Fruit fly (Drosophila melanogaster) whole organism, larva: ENCODE results near the gene CG32305.

Source experiments
- noc ChIP-seq: fragments of 200-800 bp; sonication (Bioruptor generic); optimal IDR thresholded peaks from 3 replicates; lab custom pipeline; 2019; ENCODE audit warnings: missing biosample characterization, mild to moderate bottlenecking, missing genetic modification characterization, moderate library complexity

CG32305 gene

dm6 chr3L:2248335-2248734 lies at the start of gene CG32305:
Gene CG32305 (plus strand): TSS chr3L:2248635.
- no peak for TF ChIP-seq noc (tag; lab: Kevin White, UChicago)

- TF ChIP-seq noc (tag; lab: Kevin White, UChicago), result no peak
Measured at dm6 chr3L:2212403-2212802, 36.0 kb upstream of the CG32305 start, which contains the start of gene CG15878. Gene CG15878 (minus strand): TSS chr3L:2212503.

DNA sequence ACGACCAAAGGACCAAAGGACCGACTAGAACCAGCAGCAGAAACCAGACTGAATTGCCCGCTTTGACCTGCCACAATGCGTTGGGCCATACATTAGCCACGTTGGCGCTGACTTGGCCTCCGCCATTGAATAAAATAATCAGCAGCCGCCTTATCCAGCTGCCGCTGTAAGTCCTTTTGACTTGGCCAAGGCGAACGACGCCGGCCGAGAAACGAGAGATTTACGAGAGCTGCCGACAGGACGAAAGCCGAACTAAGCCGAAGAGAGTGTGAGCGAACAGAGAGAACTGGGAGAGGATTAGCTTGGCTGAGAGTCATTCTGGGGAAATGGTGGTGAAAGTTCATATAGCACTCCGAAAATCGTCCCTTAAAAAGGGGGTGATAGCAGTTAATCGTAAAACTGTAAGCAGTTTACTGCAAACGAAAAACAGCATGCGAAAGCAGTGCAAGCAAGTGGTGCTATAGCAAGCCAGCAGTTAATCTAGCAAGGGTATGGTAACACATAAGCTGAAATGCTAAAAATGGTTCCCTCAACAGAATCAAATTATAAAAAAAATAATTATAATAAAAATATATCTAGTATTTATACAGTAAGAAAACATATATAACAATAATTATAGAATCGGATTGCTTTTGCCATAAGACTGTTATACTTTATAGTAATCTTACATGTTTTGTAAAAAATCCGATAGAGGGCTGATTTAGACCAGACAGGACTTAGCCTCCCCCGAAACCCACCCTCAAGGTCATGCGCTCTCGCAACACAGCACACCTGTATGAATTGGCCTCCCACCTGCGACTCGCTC lies 19.9 kb upstream of the CG32305 start:
- no peak for TF ChIP-seq noc (tag; lab: Kevin White, UChicago)

dm6 chr3L:2229172-2229696 lies 19.2 kb upstream of the CG32305 start, which contains the start of gene Oseg2:
Gene Oseg2 (plus strand): TSS chr3L:2229646.
- no peak for TF ChIP-seq noc (tag; lab: Kevin White, UChicago)

- TF ChIP-seq noc (tag; lab: Kevin White, UChicago), result no peak
Measured at dm6 chr3L:2237034-2237433, 11.4 kb upstream of the CG32305 start, which contains the start of gene CG9018. Gene CG9018 (minus strand): TSS chr3L:2237076.

DNA sequence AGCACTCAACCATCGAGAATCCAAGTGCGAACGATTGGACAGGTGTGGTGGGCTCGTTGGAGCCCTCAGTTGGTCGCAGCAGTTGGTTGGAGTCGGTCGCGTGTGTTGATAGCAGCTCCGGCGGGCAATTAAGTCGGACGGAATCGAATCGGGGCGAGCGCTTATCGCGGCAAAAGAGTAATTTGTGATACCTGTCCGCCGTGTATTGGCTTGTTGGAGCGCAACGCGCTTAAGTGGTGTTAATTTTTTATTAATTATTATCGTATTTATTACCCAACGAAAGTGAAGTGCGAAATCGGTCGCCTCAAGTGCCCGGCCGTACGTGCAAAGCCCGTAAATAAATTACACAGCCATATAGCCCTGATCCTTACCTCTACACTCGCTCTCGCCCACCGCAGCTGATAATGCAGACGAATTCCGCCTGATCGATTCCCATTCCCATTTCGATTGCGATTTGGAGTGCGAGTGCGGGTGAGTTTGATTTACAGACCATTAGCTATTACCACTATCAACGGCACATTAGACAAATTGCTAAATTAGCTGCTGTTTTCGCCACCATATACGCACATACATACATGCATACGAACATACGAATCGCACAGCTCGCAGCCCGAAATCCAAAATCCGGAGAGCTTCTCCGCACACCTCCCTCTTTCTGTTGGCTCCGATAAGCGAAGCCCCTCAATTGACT lies 10.7 kb upstream of the CG32305 start, which contains the start of gene ACXD:
ACXD (plus strand) TSS at position 66 of the 691 bp plus-strand sequence.
- peak; percentile 87 for TF ChIP-seq noc (tag; lab: Kevin White, UChicago)

dm6 chr3L:2243846-2244528 lies 4.4 kb upstream of the CG32305 start, which contains the start of gene CG32301:
Gene CG32301 (plus strand): TSS chr3L:2244478.
- no peak for TF ChIP-seq noc (tag; lab: Kevin White, UChicago)

dm6 chr3L:2253962-2254662 lies 5.7 kb downstream of the CG32305 start:
- TF ChIP-seq noc (tag; lab: Kevin White, UChicago), result peak; percentile 26

- no peak for TF ChIP-seq noc (tag; lab: Kevin White, UChicago)
Measured at dm6 chr3L:2255775-2256174, 7.3 kb downstream of the CG32305 start.

DNA sequence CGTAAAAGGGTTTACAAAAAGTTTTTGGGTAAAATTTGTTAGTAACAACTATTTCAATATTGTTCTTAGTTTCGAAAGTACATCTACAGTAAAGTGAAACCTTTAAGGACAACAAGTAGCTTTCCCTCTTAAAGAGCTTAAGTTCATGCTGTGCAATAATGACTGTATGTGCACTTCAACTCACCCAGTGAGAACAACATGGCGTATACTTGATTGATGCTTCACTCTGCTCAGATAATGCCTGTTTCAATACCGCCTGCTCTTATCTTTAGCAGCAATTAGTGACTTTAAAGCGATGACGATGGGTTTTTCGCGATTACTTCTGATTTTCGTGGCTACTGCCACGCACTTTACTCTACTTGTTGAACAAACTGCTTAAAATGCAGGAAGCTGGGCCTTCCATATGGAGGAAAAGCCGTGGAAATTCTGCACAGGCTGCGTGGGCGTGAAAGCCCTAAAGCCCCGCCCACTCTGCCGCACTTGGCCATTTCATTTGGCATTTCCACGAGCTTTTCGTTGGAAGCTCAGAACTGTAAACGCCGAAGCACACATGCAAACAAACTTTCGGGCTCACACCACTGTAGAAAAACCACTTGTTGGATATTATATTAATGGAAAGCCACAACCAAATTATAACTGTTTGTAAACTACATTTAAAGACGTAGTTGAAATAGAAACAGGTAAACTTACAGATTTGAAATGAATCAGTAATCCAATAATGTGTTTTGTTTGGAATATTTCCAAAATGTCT lies 8.2 kb downstream of the CG32305 start:
- TF ChIP-seq noc (tag; lab: Kevin White, UChicago), result no peak

dm6 chr3L:2257412-2257862 lies 9.0 kb downstream of the CG32305 start, which contains the start of the genes CG1275 and Elp5:
Gene CG1275 (minus strand): TSS chr3L:2257423.
Gene Elp5 (plus strand): TSS chr3L:2257456.
- peak; percentile 91 for TF ChIP-seq noc (tag; lab: Kevin White, UChicago)

DNA sequence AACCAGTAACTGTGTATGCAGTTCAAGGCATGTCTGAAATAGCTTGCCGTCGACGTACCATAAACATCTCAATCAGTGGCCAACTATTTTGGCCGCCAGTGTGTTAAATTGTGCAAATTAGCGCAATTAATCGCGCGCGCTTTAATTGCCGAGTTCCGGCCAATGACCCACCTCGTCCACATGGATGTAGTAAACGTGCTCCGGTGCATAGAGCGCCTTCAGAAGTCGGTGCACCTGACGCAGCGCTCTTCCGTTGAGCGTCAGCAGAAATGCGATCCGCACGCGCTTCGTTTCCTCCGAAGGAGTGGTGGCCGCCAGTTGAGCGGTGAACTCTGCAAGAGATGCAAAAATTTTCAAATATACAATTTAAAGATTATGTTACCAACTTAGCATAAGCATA lies 12.8 kb downstream of the CG32305 start:
- TF ChIP-seq noc (tag; lab: Kevin White, UChicago), result no peak

- peak; percentile 78 for TF ChIP-seq noc (tag; lab: Kevin White, UChicago)
Measured at dm6 chr3L:2262515-2262944, 14.1 kb downstream of the CG32305 start, which contains the start of the genes oxt and CG13807. Gene oxt (minus strand): TSS chr3L:2262664. Gene CG13807 (plus strand): TSS chr3L:2262919.
